Fruit fly (Drosophila melanogaster) whole organism, embryonic: ENCODE data around the gene dunk.

Experiments used
- Adf1 ChIP-seq: fragments of 200-800 bp; sonication (Bioruptor generic); IDR thresholded peaks from 2 replicates; pipeline ENCODE4 v1.3.6; 2022; ENCODE audit warnings: missing biosample characterization, missing genetic modification characterization
- CG11456 ChIP-seq: fragments of 200-800 bp; sonication (Bioruptor generic); IDR thresholded peaks from 3 replicates; pipeline ENCODE4 v1.3.6; 2022; ENCODE audit warnings: missing biosample characterization, missing genetic modification characterization
- CG11504 ChIP-seq: fragments of 200-800 bp; sonication (Bioruptor generic); optimal IDR thresholded peaks from 3 replicates; lab custom pipeline; 2019; ENCODE audit warnings: missing biosample characterization, mild to moderate bottlenecking, missing genetic modification characterization, moderate library complexity
- CG11560 ChIP-seq: fragments of 200-800 bp; sonication (Bioruptor generic); IDR thresholded peaks from 3 replicates; pipeline ENCODE4 v1.3.6; 2022; ENCODE audit warnings: missing biosample characterization, missing genetic modification characterization
- CG11695 ChIP-seq: fragments of 200-800 bp; sonication (Bioruptor generic); IDR thresholded peaks from 3 replicates; pipeline ENCODE4 v1.3.6; 2022; ENCODE audit warnings: missing biosample characterization, missing genetic modification characterization
- CG14860 ChIP-seq: fragments of 200-800 bp; sonication (Bioruptor generic); IDR thresholded peaks from 3 replicates; pipeline ENCODE4 v1.3.6; 2022; ENCODE audit warnings: missing biosample characterization, missing genetic modification characterization; ENCODE audit not compliant: partially characterized antibody
- CG15269 ChIP-seq: fragments of 200-800 bp; sonication (Bioruptor generic); optimal IDR thresholded peaks from 2 replicates; lab custom pipeline; 2018; ENCODE audit warnings: missing biosample characterization, mild to moderate bottlenecking, missing genetic modification characterization, moderate library complexity
- CG15479 ChIP-seq: fragments of 200-800 bp; sonication (Bioruptor generic); optimal IDR thresholded peaks from 3 replicates; lab custom pipeline; 2019; ENCODE audit warnings: missing biosample characterization, mild to moderate bottlenecking, missing genetic modification characterization, moderate library complexity
- CG15514 ChIP-seq: fragments of 200-800 bp; sonication (Bioruptor generic); optimal IDR thresholded peaks from 3 replicates; lab custom pipeline; 2017; ENCODE audit warnings: missing biosample characterization, missing genetic modification characterization, mild to moderate bottlenecking, moderate library complexity, missing genetic modification reagents
- CG16815 ChIP-seq: fragments of 200-800 bp; sonication (Bioruptor generic); optimal IDR thresholded peaks from 3 replicates; lab custom pipeline; 2017; ENCODE audit warnings: missing biosample characterization, mild to moderate bottlenecking, missing genetic modification characterization
- CG17385 ChIP-seq: fragments of 200-800 bp; sonication (Bioruptor generic); optimal IDR thresholded peaks from 3 replicates; lab custom pipeline; 2018; ENCODE audit warnings: missing biosample characterization, mild to moderate bottlenecking, missing genetic modification characterization
- CG18764 ChIP-seq: fragments of 200-800 bp; sonication (Bioruptor generic); optimal IDR thresholded peaks from 3 replicates; lab custom pipeline; 2016; ENCODE audit warnings: missing biosample characterization, missing genetic modification characterization
- CG30020 ChIP-seq: fragments of 200-800 bp; optimal IDR thresholded peaks from 2 replicates; lab custom pipeline; 2019; ENCODE audit warnings: missing biosample characterization, mild to moderate bottlenecking, missing genetic modification characterization, moderate library complexity
- CG31224 ChIP-seq: fragments of 200-800 bp; sonication (Bioruptor generic); IDR thresholded peaks from 2 replicates; pipeline ENCODE4 v1.3.6; 2022; ENCODE audit warnings: missing biosample characterization, missing genetic modification characterization
- CG33213 ChIP-seq: fragments of 200-800 bp; sonication (Bioruptor generic); optimal IDR thresholded peaks from 3 replicates; lab custom pipeline; 2016; ENCODE audit warnings: missing biosample characterization, missing genetic modification characterization
- CG4854 ChIP-seq: fragments of 200-800 bp; sonication (Bioruptor generic); optimal IDR thresholded peaks from 2 replicates; lab custom pipeline; 2016; ENCODE audit warnings: missing biosample characterization, missing genetic modification characterization, inconsistent platforms
- CG5180 ChIP-seq: fragments of 200-800 bp; sonication (Bioruptor generic); optimal IDR thresholded peaks from 3 replicates; lab custom pipeline; 2017; ENCODE audit warnings: missing biosample characterization, missing genetic modification characterization, mild to moderate bottlenecking, moderate library complexity, missing genetic modification reagents
- CG5245 ChIP-seq: fragments of 200-800 bp; sonication (Bioruptor generic); optimal IDR thresholded peaks from 3 replicates; lab custom pipeline; 2016; ENCODE audit warnings: missing biosample characterization, missing genetic modification characterization
- CG5953 ChIP-seq: fragments of 200-800 bp; sonication (Bioruptor generic); IDR thresholded peaks from 2 replicates; pipeline ENCODE4 v1.3.6; 2022; ENCODE audit warnings: missing biosample characterization, missing genetic modification characterization
- CG6689 ChIP-seq: fragments of 200-800 bp; sonication (Bioruptor generic); IDR thresholded peaks from 2 replicates; pipeline ENCODE4 v1.3.6; 2022; ENCODE audit warnings: missing biosample characterization, missing genetic modification characterization
- CG6854 ChIP-seq: fragments of 200-800 bp; sonication (Bioruptor generic); optimal IDR thresholded peaks from 3 replicates; lab custom pipeline; 2017; ENCODE audit warnings: missing biosample characterization, mild to moderate bottlenecking, missing genetic modification characterization
- CG8924 ChIP-seq: fragments of 200-800 bp; optimal IDR thresholded peaks from 3 replicates; lab custom pipeline; 2019; ENCODE audit warnings: missing biosample characterization, mild to moderate bottlenecking, missing genetic modification characterization, moderate library complexity
- CG8944 ChIP-seq: fragments of 200-800 bp; sonication (Bioruptor generic); optimal IDR thresholded peaks from 3 replicates; lab custom pipeline; 2016; ENCODE audit warnings: missing biosample characterization, missing genetic modification characterization
- Dip2 ChIP-seq: fragments of 200-800 bp; sonication (Bioruptor generic); IDR thresholded peaks from 2 replicates; pipeline ENCODE4 v1.3.6; 2022; ENCODE audit warnings: missing biosample characterization, missing genetic modification characterization
- Ets65A ChIP-seq: fragments of 200-800 bp; sonication (Bioruptor generic); peaks from one replicate; lab custom pipeline; 2016; ENCODE audit warnings: missing biosample characterization, missing genetic modification characterization
- Fer1 ChIP-seq: fragments of 200-800 bp; sonication (Bioruptor generic); optimal IDR thresholded peaks from 2 replicates; lab custom pipeline; 2017; ENCODE audit warnings: missing biosample characterization, mild to moderate bottlenecking, missing genetic modification characterization
- HLH3B ChIP-seq: fragments of 200-800 bp; sonication (Bioruptor generic); IDR thresholded peaks from 2 replicates; pipeline ENCODE4 v1.3.6; 2022; ENCODE audit warnings: missing biosample characterization, missing genetic modification characterization
- HmgZ ChIP-seq: fragments of 200-800 bp; sonication (Bioruptor generic); optimal IDR thresholded peaks from 2 replicates; lab custom pipeline; 2018; ENCODE audit warnings: missing biosample characterization, mild to moderate bottlenecking, missing genetic modification characterization
- Mes4 ChIP-seq: fragments of 200-800 bp; sonication (Bioruptor generic); optimal IDR thresholded peaks from 2 replicates; lab custom pipeline; 2016; ENCODE audit warnings: missing biosample characterization, missing genetic modification characterization
- Mrtf ChIP-seq: fragments of 200-800 bp; sonication (Bioruptor generic); IDR thresholded peaks from 3 replicates; pipeline ENCODE4 v1.3.6; 2022; ENCODE audit warnings: missing biosample characterization, missing genetic modification characterization
- Side ChIP-seq: fragments of 200-800 bp; sonication (Bioruptor generic); optimal IDR thresholded peaks from 2 replicates; lab custom pipeline; 2016; ENCODE audit warnings: missing biosample characterization, missing genetic modification characterization
- Ssrp ChIP-seq: fragments of 200-800 bp; sonication (Bioruptor generic); optimal IDR thresholded peaks from 2 replicates; lab custom pipeline; 2018; ENCODE audit warnings: missing biosample characterization, mild to moderate bottlenecking, missing genetic modification characterization, moderate library complexity
- Stat92E ChIP-seq, 3 experiments: fragments of >200 bp in 2 of 3; fragments of 200-800 bp in 1 of 3; sonication (Bioruptor generic) in 1 of 3; optimal IDR thresholded peaks; 2 replicates each; lab custom pipeline; 2017 to 2019; ENCODE audit warnings: missing biosample characterization in 3 of 3, missing genetic modification characterization in 3 of 3, mild to moderate bottlenecking in 1 of 3, moderate library complexity in 1 of 3
- abd-A ChIP-seq: fragments of 200-800 bp; sonication (Bioruptor generic); optimal IDR thresholded peaks from 3 replicates; lab custom pipeline; 2019; ENCODE audit warnings: missing biosample characterization, mild to moderate bottlenecking, missing genetic modification characterization, moderate library complexity
- bcd ChIP-seq: fragments of 200-800 bp; sonication (Bioruptor generic); optimal IDR thresholded peaks from 2 replicates; lab custom pipeline; 2017; ENCODE audit warnings: missing biosample characterization, mild to moderate bottlenecking, missing genetic modification characterization
- bigmax ChIP-seq: fragments of 200-800 bp; sonication (Bioruptor generic); optimal IDR thresholded peaks from 2 replicates; lab custom pipeline; 2018; ENCODE audit warnings: missing biosample characterization, mild to moderate bottlenecking, missing genetic modification characterization
- ci ChIP-seq: fragments of 200-800 bp; sonication (Bioruptor generic); IDR thresholded peaks from 3 replicates; pipeline ENCODE4 v1.3.6; 2022; ENCODE audit warnings: missing biosample characterization, missing genetic modification characterization
- crp ChIP-seq, 2 experiments: fragments of 200-800 bp; sonication (Bioruptor generic); optimal IDR thresholded peaks; 2 replicates in 1 of 2; 3 replicates in 1 of 2; lab custom pipeline; 2017; ENCODE audit warnings: missing biosample characterization in 2 of 2, missing genetic modification characterization in 2 of 2, mild to moderate bottlenecking in 1 of 2, moderate library complexity in 1 of 2
- dati ChIP-seq: fragments of 200-800 bp; sonication (Bioruptor generic); IDR thresholded peaks from 2 replicates; pipeline ENCODE4 v1.3.6; 2022; ENCODE audit warnings: missing biosample characterization, missing genetic modification characterization
- gt ChIP-seq: fragments of 200-800 bp; sonication (Bioruptor generic); IDR thresholded peaks from 2 replicates; pipeline ENCODE4 v1.3.6; 2022; ENCODE audit warnings: missing biosample characterization, missing genetic modification characterization
- hth ChIP-seq: fragments of >200 bp; optimal IDR thresholded peaks from 2 replicates; lab custom pipeline; 2017; ENCODE audit warnings: inconsistent platforms
- jumu ChIP-seq: fragments of 200-800 bp; sonication (Bioruptor generic); optimal IDR thresholded peaks from 3 replicates; lab custom pipeline; 2016; ENCODE audit warnings: missing biosample characterization, missing genetic modification characterization
- phol ChIP-seq: fragments of 200-800 bp; sonication (Bioruptor generic); optimal IDR thresholded peaks from 3 replicates; lab custom pipeline; 2018; ENCODE audit warnings: missing biosample characterization, mild to moderate bottlenecking, missing genetic modification characterization, moderate library complexity
- ro ChIP-seq: fragments of 200-800 bp; sonication (Bioruptor generic); IDR thresholded peaks from 2 replicates; pipeline ENCODE4 v1.3.6; 2022; ENCODE audit warnings: missing biosample characterization, missing genetic modification characterization
- so ChIP-seq: fragments of 200-800 bp; sonication (Bioruptor generic); IDR thresholded peaks from 3 replicates; pipeline ENCODE4 v1.3.6; 2022; ENCODE audit warnings: missing biosample characterization, missing genetic modification characterization
- sob ChIP-seq: fragments of 200-800 bp; sonication (Bioruptor generic); IDR thresholded peaks from 2 replicates; pipeline ENCODE4 v1.3.6; 2022; ENCODE audit warnings: missing biosample characterization, missing genetic modification characterization
- stc ChIP-seq: fragments of 200-800 bp; sonication (Bioruptor generic); IDR thresholded peaks from 2 replicates; pipeline ENCODE4 v1.3.6; 2022; ENCODE audit warnings: missing biosample characterization, missing genetic modification characterization
- tap ChIP-seq: fragments of 200-800 bp; optimal IDR thresholded peaks from 3 replicates; lab custom pipeline; 2019; ENCODE audit warnings: missing biosample characterization, mild to moderate bottlenecking, missing genetic modification characterization, moderate library complexity
- unpg ChIP-seq: fragments of 200-800 bp; sonication (Bioruptor generic); optimal IDR thresholded peaks from 3 replicates; lab custom pipeline; 2018; ENCODE audit warnings: missing biosample characterization, mild to moderate bottlenecking, missing genetic modification characterization, moderate library complexity
- wek ChIP-seq: fragments of 200-800 bp; sonication (Bioruptor generic); optimal IDR thresholded peaks from 3 replicates; lab custom pipeline; 2018; ENCODE audit warnings: missing biosample characterization, mild to moderate bottlenecking, missing genetic modification characterization, moderate library complexity

dunk gene

dm6 chr2L:22144127-22144526 lies 7.3 kb upstream of the dunk start (continued):
- no peak for TF ChIP-seq dati
- TF ChIP-seq wek (GFP tag; lab: Kevin White, UChicago): peak; percentile 47
- TF ChIP-seq Stat92E (GFP tag; optimal IDR thresholded peaks at IDR 0.05; lab: Kevin White, UChicago): no peak
- TF ChIP-seq Adf1: no peak
- TF ChIP-seq bcd (GFP tag; lab: Kevin White, UChicago): no peak
- no peak for TF ChIP-seq CG4854
- TF ChIP-seq abd-A: no peak
- no peak for TF ChIP-seq Side (GFP tag; lab: Kevin White, UChicago)
- no peak for TF ChIP-seq crp (GFP tag; optimal IDR thresholded peaks at IDR 0.05; lab: Kevin White, UChicago)
- TF ChIP-seq CG5953: peak; percentile 30; the same call in 1 of the 2 replicates
- no peak for TF ChIP-seq so (GFP tag; lab: Robert Waterston, UW)
- no peak for TF ChIP-seq CG8924 (tag; lab: Kevin White, UChicago)
- no peak for TF ChIP-seq CG16815 (GFP tag; lab: Kevin White, UChicago)
- no peak for TF ChIP-seq CG11560 (tag; lab: Robert Waterston, UW)
- TF ChIP-seq CG6689 (GFP tag; lab: Robert Waterston, UW): no peak
- TF ChIP-seq ro (GFP tag; lab: Robert Waterston, UW): no peak
- no peak for TF ChIP-seq Mrtf
- no peak for TF ChIP-seq Ssrp (tag; lab: Kevin White, UChicago)
- TF ChIP-seq CG15479 (GFP tag; lab: Kevin White, UChicago): no peak
- TF ChIP-seq CG31224: no peak
- no peak for TF ChIP-seq CG6854
- no peak for TF ChIP-seq CG8944 (GFP tag; lab: Kevin White, UChicago)
- TF ChIP-seq hth (lab: Kevin White, UChicago): no peak
- no peak for TF ChIP-seq CG14860 (GFP tag; lab: Robert Waterston, UW)
- no peak for TF ChIP-seq CG17385 (GFP tag; lab: Kevin White, UChicago)
- no peak for TF ChIP-seq Ets65A (GFP tag; lab: Kevin White, UChicago)
- peak; percentile 33; the same call in 1 of the 2 replicates for TF ChIP-seq stc
- peak; percentile 51 for TF ChIP-seq CG5180 (GFP tag; lab: Kevin White, UChicago)
- no peak for TF ChIP-seq jumu (GFP tag; lab: Kevin White, UChicago)
- TF ChIP-seq CG15514 (GFP tag; lab: Kevin White, UChicago): peak; percentile 52
- TF ChIP-seq CG30020 (tag; lab: Kevin White, UChicago): peak; percentile 28
- TF ChIP-seq sob (GFP tag; lab: Robert Waterston, UW): no peak
- no peak for TF ChIP-seq phol (tag; lab: Kevin White, UChicago)
- no peak for TF ChIP-seq CG11456 (GFP tag; lab: Robert Waterston, UW)
- no peak for TF ChIP-seq HmgZ (tag; lab: Kevin White, UChicago)
- TF ChIP-seq tap (tag; lab: Kevin White, UChicago): peak; percentile 59
- no peak for TF ChIP-seq HLH3B (GFP tag; lab: Robert Waterston, UW)
- TF ChIP-seq Mes4 (GFP tag; lab: Kevin White, UChicago): no peak
- TF ChIP-seq CG18764 (GFP tag; lab: Kevin White, UChicago): no peak
- TF ChIP-seq bigmax: peak; percentile 15
- peak; percentile 80 for TF ChIP-seq Fer1 (GFP tag; lab: Kevin White, UChicago)
- TF ChIP-seq ci (GFP tag; lab: Robert Waterston, UW): no peak
- peak; percentile 29 for TF ChIP-seq CG11504
- no peak for TF ChIP-seq CG11695 (GFP tag; lab: Robert Waterston, UW)
- no peak for TF ChIP-seq CG33213 (GFP tag; lab: Kevin White, UChicago)
- TF ChIP-seq gt (GFP tag; lab: Robert Waterston, UW): no peak
- no peak for TF ChIP-seq CG15269 (tag; lab: Kevin White, UChicago)
- no peak for TF ChIP-seq Dip2 (GFP tag; lab: Robert Waterston, UW)
- no peak for TF ChIP-seq unpg (GFP tag; lab: Kevin White, UChicago)
- TF ChIP-seq CG5245 (GFP tag; lab: Kevin White, UChicago): no peak
